Fruit fly (Drosophila melanogaster) whole organism, embryonic: Measurements from ENCODE around the gene ATPsynepsilonL.

Experiments
- Adf1 ChIP-seq: fragments of 200-800 bp; sonication (Bioruptor generic); IDR thresholded peaks from 2 replicates; pipeline ENCODE4 v1.3.6; 2022; ENCODE audit warnings: missing biosample characterization, missing genetic modification characterization
- Aef1 ChIP-seq: fragments of 200-800 bp; sonication (Bioruptor generic); IDR thresholded peaks from 3 replicates; pipeline ENCODE4 v1.3.6; 2022; ENCODE audit warnings: missing biosample characterization, missing genetic modification characterization
- Antp ChIP-seq: fragments of 200-800 bp; sonication (Bioruptor generic); optimal IDR thresholded peaks from 3 replicates; lab custom pipeline; 2016; ENCODE audit warnings: missing biosample characterization, missing genetic modification characterization
- Atf3 ChIP-seq: fragments of 200-800 bp; sonication (Bioruptor generic); optimal IDR thresholded peaks from 3 replicates; lab custom pipeline; 2016; ENCODE audit warnings: missing biosample characterization, missing genetic modification characterization
- BtbVII ChIP-seq: fragments of 200-800 bp; sonication (Bioruptor generic); optimal IDR thresholded peaks from 3 replicates; lab custom pipeline; 2017; ENCODE audit warnings: missing biosample characterization, mild to moderate bottlenecking, missing genetic modification characterization
- CG10209 ChIP-seq: fragments of 200-800 bp; sonication (Bioruptor generic); optimal IDR thresholded peaks from 3 replicates; lab custom pipeline; 2017; ENCODE audit warnings: missing biosample characterization, mild to moderate bottlenecking, missing genetic modification characterization, missing genetic modification reagents
- CG10274 ChIP-seq: fragments of 200-800 bp; sonication (Bioruptor generic); optimal IDR thresholded peaks from 3 replicates; lab custom pipeline; 2017; ENCODE audit warnings: missing biosample characterization, mild to moderate bottlenecking, missing genetic modification characterization
- CG11504 ChIP-seq: fragments of 200-800 bp; sonication (Bioruptor generic); optimal IDR thresholded peaks from 3 replicates; lab custom pipeline; 2019; ENCODE audit warnings: missing biosample characterization, mild to moderate bottlenecking, missing genetic modification characterization, moderate library complexity
- CG1233 ChIP-seq: fragments of 200-800 bp; sonication (Bioruptor generic); optimal IDR thresholded peaks from 4 replicates; lab custom pipeline; 2018; ENCODE audit warnings: missing biosample characterization, mild to moderate bottlenecking, missing genetic modification characterization
- CG12391 ChIP-seq: fragments of 200-800 bp; sonication (Bioruptor generic); optimal IDR thresholded peaks from 3 replicates; lab custom pipeline; 2018; ENCODE audit warnings: missing biosample characterization, mild to moderate bottlenecking, missing genetic modification characterization, moderate library complexity
- CG12769 ChIP-seq: fragments of 200-800 bp; sonication (Bioruptor generic); optimal IDR thresholded peaks from 2 replicates; lab custom pipeline; 2019; ENCODE audit warnings: missing biosample characterization, mild to moderate bottlenecking, missing genetic modification characterization, moderate library complexity
- CG15269 ChIP-seq: fragments of 200-800 bp; sonication (Bioruptor generic); optimal IDR thresholded peaks from 2 replicates; lab custom pipeline; 2018; ENCODE audit warnings: missing biosample characterization, mild to moderate bottlenecking, missing genetic modification characterization, moderate library complexity
- CG15514 ChIP-seq: fragments of 200-800 bp; sonication (Bioruptor generic); optimal IDR thresholded peaks from 3 replicates; lab custom pipeline; 2017; ENCODE audit warnings: missing biosample characterization, missing genetic modification characterization, mild to moderate bottlenecking, moderate library complexity, missing genetic modification reagents
- CG17361 ChIP-seq: fragments of 200-800 bp; sonication (Bioruptor generic); IDR thresholded peaks from 3 replicates; pipeline ENCODE4 v1.3.6; 2022; ENCODE audit warnings: missing biosample characterization, missing genetic modification characterization
- CG18619 ChIP-seq: fragments of 200-800 bp; sonication (Bioruptor generic); optimal IDR thresholded peaks from 3 replicates; lab custom pipeline; 2017; ENCODE audit warnings: missing biosample characterization, mild to moderate bottlenecking, missing genetic modification characterization
- CG18764 ChIP-seq: fragments of 200-800 bp; sonication (Bioruptor generic); optimal IDR thresholded peaks from 3 replicates; lab custom pipeline; 2016; ENCODE audit warnings: missing biosample characterization, missing genetic modification characterization
- CG2120 ChIP-seq: fragments of 200-800 bp; sonication (Bioruptor generic); optimal IDR thresholded peaks from 3 replicates; lab custom pipeline; 2016; ENCODE audit warnings: missing biosample characterization, missing genetic modification characterization
- CG2202 ChIP-seq: fragments of 200-800 bp; sonication (Bioruptor generic); optimal IDR thresholded peaks from 2 replicates; lab custom pipeline; 2018; ENCODE audit warnings: missing biosample characterization, mild to moderate bottlenecking, missing genetic modification characterization
- CG2678 ChIP-seq: fragments of 200-800 bp; sonication (Bioruptor generic); optimal IDR thresholded peaks from 3 replicates; lab custom pipeline; 2019; ENCODE audit warnings: missing biosample characterization, mild to moderate bottlenecking, missing genetic modification characterization, moderate library complexity
- CG3163 ChIP-seq: fragments of 200-800 bp; sonication (Bioruptor generic); optimal IDR thresholded peaks from 3 replicates; lab custom pipeline; 2016; ENCODE audit warnings: missing biosample characterization, missing genetic modification characterization
- CG4360 ChIP-seq: fragments of 200-800 bp; sonication (Bioruptor generic); IDR thresholded peaks from 2 replicates; pipeline ENCODE4 v1.3.6; 2022; ENCODE audit warnings: missing biosample characterization, missing genetic modification characterization
- CG6791 ChIP-seq: fragments of 200-800 bp; sonication (Bioruptor generic); IDR thresholded peaks from 3 replicates; pipeline ENCODE4 v1.3.6; 2022; ENCODE audit warnings: missing biosample characterization, missing genetic modification characterization; ENCODE audit not compliant: partially characterized antibody
- CG7786 ChIP-seq: fragments of 200-800 bp; sonication (Bioruptor generic); optimal IDR thresholded peaks from 2 replicates; lab custom pipeline; 2016; ENCODE audit warnings: missing biosample characterization, missing genetic modification characterization
- CG7928 ChIP-seq: fragments of 200-800 bp; sonication (Bioruptor generic); optimal IDR thresholded peaks from 2 replicates; lab custom pipeline; 2017; ENCODE audit warnings: missing biosample characterization, mild to moderate bottlenecking, missing genetic modification characterization
- CG7963 ChIP-seq: fragments of 200-800 bp; sonication (Bioruptor generic); IDR thresholded peaks from 3 replicates; pipeline ENCODE4 v1.3.6; 2022; ENCODE audit warnings: missing biosample characterization, missing genetic modification characterization; ENCODE audit not compliant: partially characterized antibody
- CoRest ChIP-seq: fragments of 200-800 bp; sonication (Bioruptor generic); optimal IDR thresholded peaks from 3 replicates; lab custom pipeline; 2018; ENCODE audit warnings: missing biosample characterization, mild to moderate bottlenecking, missing genetic modification characterization, moderate library complexity
- ERR ChIP-seq: fragments of 200-800 bp; sonication (Bioruptor generic); optimal IDR thresholded peaks from 2 replicates; lab custom pipeline; 2016; ENCODE audit warnings: missing biosample characterization, missing genetic modification characterization
- Fer3 ChIP-seq: fragments of 200-800 bp; sonication (Bioruptor generic); optimal IDR thresholded peaks from 2 replicates; lab custom pipeline; 2018; ENCODE audit warnings: missing biosample characterization, mild to moderate bottlenecking, missing genetic modification characterization, moderate library complexity
- Gug ChIP-seq: fragments of 200-800 bp; sonication (Bioruptor generic); IDR thresholded peaks from 4 replicates; pipeline ENCODE4 v1.3.6; 2022; ENCODE audit warnings: missing biosample characterization, missing genetic modification characterization
- HLH3B ChIP-seq: fragments of 200-800 bp; sonication (Bioruptor generic); IDR thresholded peaks from 2 replicates; pipeline ENCODE4 v1.3.6; 2022; ENCODE audit warnings: missing biosample characterization, missing genetic modification characterization
- HLH54F ChIP-seq: fragments of 200-800 bp; sonication (Bioruptor generic); optimal IDR thresholded peaks from 3 replicates; lab custom pipeline; 2016; ENCODE audit warnings: missing biosample characterization, missing genetic modification characterization
- Hand ChIP-seq: fragments of 200-800 bp; sonication (Bioruptor generic); optimal IDR thresholded peaks from 2 replicates; lab custom pipeline; 2017; ENCODE audit warnings: mild to moderate bottlenecking, missing biosample characterization, missing genetic modification reagents, missing genetic modification characterization
- Myb ChIP-seq: fragments of 200-800 bp; sonication (Bioruptor generic); optimal IDR thresholded peaks from 2 replicates; lab custom pipeline; 2016; ENCODE audit warnings: missing biosample characterization, missing genetic modification characterization
- PHDP ChIP-seq: fragments of 200-800 bp; sonication (Bioruptor generic); optimal IDR thresholded peaks from 3 replicates; lab custom pipeline; 2018; ENCODE audit warnings: missing biosample characterization, mild to moderate bottlenecking, missing genetic modification characterization, moderate library complexity
- Rfx ChIP-seq: fragments of 200-800 bp; sonication (Bioruptor generic); IDR thresholded peaks from 2 replicates; pipeline ENCODE4 v1.3.6; 2022; ENCODE audit warnings: missing biosample characterization, missing genetic modification characterization
- Xrp1 ChIP-seq: fragments of 200-800 bp; sonication (Bioruptor generic); IDR thresholded peaks from 2 replicates; pipeline ENCODE4 v1.3.6; 2022; ENCODE audit warnings: missing biosample characterization, missing genetic modification characterization
- ap ChIP-seq: fragments of 200-800 bp; sonication (Bioruptor generic); IDR thresholded peaks from 2 replicates; pipeline ENCODE4 v1.3.6; 2022; ENCODE audit warnings: missing biosample characterization, missing genetic modification characterization
- chinmo ChIP-seq: fragments of 200-800 bp; sonication (Bioruptor generic); IDR thresholded peaks from 4 replicates; pipeline ENCODE4 v1.3.6; 2022; ENCODE audit warnings: missing biosample characterization, missing genetic modification characterization; ENCODE audit not compliant: partially characterized antibody
- ci ChIP-seq: fragments of 200-800 bp; sonication (Bioruptor generic); IDR thresholded peaks from 3 replicates; pipeline ENCODE4 v1.3.6; 2022; ENCODE audit warnings: missing biosample characterization, missing genetic modification characterization
- esg ChIP-seq: fragments of 200-800 bp; sonication (Bioruptor generic); conservative IDR thresholded peaks from 2 replicates; pipeline ENCODE4 v1.3.6; 2022; ENCODE audit warnings: missing biosample characterization, missing genetic modification characterization
- gro ChIP-seq: fragments of 200-800 bp; sonication (Bioruptor generic); optimal IDR thresholded peaks from 2 replicates; lab custom pipeline; 2016; ENCODE audit warnings: missing biosample characterization, missing genetic modification characterization
- lmd ChIP-seq: fragments of 200-800 bp; sonication (Bioruptor generic); IDR thresholded peaks from 2 replicates; pipeline ENCODE4 v1.3.6; 2022; ENCODE audit warnings: missing biosample characterization, missing genetic modification characterization
- nerfin-2 ChIP-seq: fragments of 200-800 bp; sonication (Bioruptor generic); IDR thresholded peaks from 2 replicates; pipeline ENCODE4 v1.3.6; 2022; ENCODE audit warnings: missing biosample characterization, missing genetic modification characterization; ENCODE audit not compliant: partially characterized antibody
- pan ChIP-seq, 4 experiments: fragments of >200 bp in 3 of 4; fragments of 200-800 bp in 1 of 4; sonication (Bioruptor generic) in 1 of 4; optimal IDR thresholded peaks in 3 of 4; IDR thresholded peaks in 1 of 4; 2 replicates each; pipeline versions ENCODE4 v1.3.6 to Lab custom; 2017 to 2022; ENCODE audit warnings: missing biosample characterization in 2 of 4, missing genetic modification characterization in 2 of 4, mixed read lengths in 1 of 4
- rib ChIP-seq: fragments of 200-800 bp; sonication (Bioruptor generic); IDR thresholded peaks from 2 replicates; pipeline ENCODE4 v1.3.6; 2022; ENCODE audit warnings: missing biosample characterization, missing genetic modification characterization
- seq ChIP-seq: fragments of 200-800 bp; sonication (Bioruptor generic); IDR thresholded peaks from 2 replicates; pipeline ENCODE4 v1.3.6; 2022; ENCODE audit warnings: missing biosample characterization, missing genetic modification characterization
- tup ChIP-seq: fragments of 200-800 bp; sonication (Bioruptor generic); optimal IDR thresholded peaks from 2 replicates; lab custom pipeline; 2016; ENCODE audit warnings: missing biosample characterization, mild to moderate bottlenecking, missing genetic modification characterization, moderate library complexity
- unpg ChIP-seq: fragments of 200-800 bp; sonication (Bioruptor generic); optimal IDR thresholded peaks from 3 replicates; lab custom pipeline; 2018; ENCODE audit warnings: missing biosample characterization, mild to moderate bottlenecking, missing genetic modification characterization, moderate library complexity
- wdn ChIP-seq: fragments of 200-800 bp; sonication (Bioruptor generic); IDR thresholded peaks from 2 replicates; pipeline ENCODE4 v1.3.6; 2022; ENCODE audit warnings: missing biosample characterization, missing genetic modification characterization
- zfh1 ChIP-seq: fragments of 200-800 bp; sonication (Bioruptor generic); IDR thresholded peaks from 3 replicates; pipeline ENCODE4 v1.3.6; 2022; ENCODE audit warnings: missing biosample characterization, missing genetic modification characterization

The ATPsynepsilonL gene

DNA sequence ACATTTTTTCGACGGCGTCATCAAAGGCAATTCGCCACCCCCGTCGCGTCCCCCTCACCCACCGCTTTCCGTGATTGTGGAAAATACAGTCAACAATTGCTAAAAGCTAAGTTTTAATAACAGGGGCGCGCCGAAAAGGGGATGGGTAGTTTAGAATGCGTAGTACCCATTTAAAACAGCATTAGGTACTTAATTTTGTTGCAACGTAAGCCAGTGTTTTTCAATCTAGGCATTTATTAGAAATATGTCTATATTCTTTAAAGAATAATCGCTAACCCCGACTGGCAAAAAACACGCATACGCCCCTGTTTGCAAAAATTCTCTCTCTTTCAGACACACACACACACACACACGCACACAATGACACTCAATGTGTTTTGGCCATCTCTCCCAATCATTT lies 36.7 kb upstream of the ATPsynepsilonL start (continued):
- peak; percentile 79 for TF ChIP-seq Rfx
- TF ChIP-seq CG3163: no peak
- peak; percentile 65 for TF ChIP-seq BtbVII
- TF ChIP-seq CG2120 (GFP tag; lab: Kevin White, UChicago): peak; percentile 91
- TF ChIP-seq gro: peak; percentile 58
- no peak for TF ChIP-seq Adf1
- TF ChIP-seq CG18619 (GFP tag; lab: Kevin White, UChicago): peak; percentile 56
- TF ChIP-seq CG1233 (GFP tag; lab: Kevin White, UChicago): no peak
- TF ChIP-seq ap (GFP tag; lab: Robert Waterston, UW): no peak
- peak; percentile 37; the same call in 1 of the 2 replicates for TF ChIP-seq esg (GFP tag; lab: Robert Waterston, UW)
- TF ChIP-seq CG7786 (GFP tag; lab: Kevin White, UChicago): peak; percentile 71
- TF ChIP-seq CG15269 (tag; lab: Kevin White, UChicago): peak; percentile 35
- no peak for TF ChIP-seq CG2202 (tag; lab: Kevin White, UChicago)
- TF ChIP-seq unpg: peak; percentile 24
- 0 out of 3 replicates have a peak, but pooled peaks have one; percentile 11 for TF ChIP-seq CG17361 (GFP tag; lab: Robert Waterston, UW)
- peak; percentile 70 for TF ChIP-seq CG2678
- peak; percentile 14; the same call in 1 of the 2 replicates for TF ChIP-seq HLH3B (GFP tag; lab: Robert Waterston, UW)
- TF ChIP-seq Gug: peak; percentile 46; the same call in 2 of the 4 replicates
- TF ChIP-seq chinmo: 0 out of 4 replicates have a peak, but pooled peaks have one; percentile 5
- peak; percentile 25 for TF ChIP-seq Myb
- TF ChIP-seq Fer3 (tag; lab: Kevin White, UChicago): peak; percentile 68
- TF ChIP-seq CG6791 (GFP tag; lab: Robert Waterston, UW): no peak
- TF ChIP-seq CG18764 (GFP tag; lab: Kevin White, UChicago): no peak
- no peak for TF ChIP-seq seq (GFP tag; lab: Robert Waterston, UW)
- TF ChIP-seq Xrp1 (GFP tag; lab: Robert Waterston, UW): peak; percentile 19; the same call in 1 of the 2 replicates
- TF ChIP-seq PHDP (tag; lab: Kevin White, UChicago): peak; percentile 45
- TF ChIP-seq CG7928: peak; percentile 28
- TF ChIP-seq lmd: peak; percentile 65; the same call in 1 of the 2 replicates
- TF ChIP-seq CG11504: peak; percentile 42
- peak; percentile 74 for TF ChIP-seq HLH54F (GFP tag; lab: Kevin White, UChicago)
- TF ChIP-seq nerfin-2: no peak
- TF ChIP-seq Hand: peak; percentile 54
- TF ChIP-seq ci (GFP tag; lab: Robert Waterston, UW): no peak
- TF ChIP-seq CG12391: peak; percentile 25
- TF ChIP-seq CG10274 (GFP tag; lab: Kevin White, UChicago): peak; percentile 22
- no peak for TF ChIP-seq CG4360 (GFP tag; lab: Robert Waterston, UW)
- TF ChIP-seq CoRest (tag; lab: Kevin White, UChicago): peak; percentile 47
- peak; percentile 70 for TF ChIP-seq wdn (GFP tag; lab: Robert Waterston, UW)
- no peak for TF ChIP-seq tup (GFP tag; lab: Kevin White, UChicago)
- peak; percentile 82 for TF ChIP-seq CG12769 (tag; lab: Kevin White, UChicago)
- no peak for TF ChIP-seq Atf3 (GFP tag; lab: Kevin White, UChicago)
- TF ChIP-seq rib (GFP tag; lab: Robert Waterston, UW): peak; percentile 59
- TF ChIP-seq Antp: peak; percentile 25
- peak; percentile 57 for TF ChIP-seq CG15514 (GFP tag; lab: Kevin White, UChicago)
- TF ChIP-seq zfh1 (GFP tag; lab: Robert Waterston, UW): 0 out of 3 replicates have a peak, but pooled peaks have one; percentile 50
- peak; percentile 5 for TF ChIP-seq ERR (GFP tag; lab: Kevin White, UChicago)
- peak; percentile 14 for TF ChIP-seq CG10209 (GFP tag; lab: Kevin White, UChicago)
- TF ChIP-seq CG7963 (GFP tag; lab: Robert Waterston, UW): no peak
- no peak for TF ChIP-seq pan (optimal IDR thresholded peaks at IDR 0.05; lab: Kevin White, UChicago)
- peak in 1 of 2 experiments; percentile 61 for TF ChIP-seq pan (GFP tag; optimal IDR thresholded peaks at IDR 0.05 in 1 of 2, IDR thresholded peaks at IDR 0.05 in 1 of 2)
- peak; percentile 69 for TF ChIP-seq Aef1 (GFP tag; lab: Robert Waterston, UW)
